Fruit fly (Drosophila melanogaster) whole organism, embryonic: ENCODE data around the gene dock.

Experiments
- Atf6 ChIP-seq: fragments of 200-800 bp; sonication (Bioruptor generic); IDR thresholded peaks from 2 replicates; pipeline ENCODE4 v1.3.6; 2022; ENCODE audit warnings: missing biosample characterization, missing genetic modification characterization
- CG10959 ChIP-seq: fragments of 200-800 bp; sonication (Bioruptor generic); IDR thresholded peaks from 2 replicates; pipeline ENCODE4 v1.3.6; 2022; ENCODE audit warnings: missing biosample characterization, missing genetic modification characterization
- CG11456 ChIP-seq: fragments of 200-800 bp; sonication (Bioruptor generic); IDR thresholded peaks from 3 replicates; pipeline ENCODE4 v1.3.6; 2022; ENCODE audit warnings: missing biosample characterization, missing genetic modification characterization
- CG1233 ChIP-seq: fragments of 200-800 bp; sonication (Bioruptor generic); optimal IDR thresholded peaks from 4 replicates; lab custom pipeline; 2018; ENCODE audit warnings: missing biosample characterization, mild to moderate bottlenecking, missing genetic modification characterization
- CG13296 ChIP-seq: fragments of 200-800 bp; sonication (Bioruptor generic); optimal IDR thresholded peaks from 3 replicates; lab custom pipeline; 2018; ENCODE audit warnings: missing biosample characterization, mild to moderate bottlenecking, missing genetic modification characterization
- CG14441 ChIP-seq: fragments of 200-800 bp; sonication (Bioruptor generic); IDR thresholded peaks from 2 replicates; pipeline ENCODE4 v1.3.6; 2022; ENCODE audit warnings: missing biosample characterization, missing genetic modification characterization
- CG16815 ChIP-seq: fragments of 200-800 bp; sonication (Bioruptor generic); optimal IDR thresholded peaks from 3 replicates; lab custom pipeline; 2017; ENCODE audit warnings: missing biosample characterization, mild to moderate bottlenecking, missing genetic modification characterization
- CG18262 ChIP-seq: fragments of 200-800 bp; optimal IDR thresholded peaks from 3 replicates; lab custom pipeline; 2019; ENCODE audit warnings: missing biosample characterization, mild to moderate bottlenecking, missing genetic modification characterization, moderate library complexity
- CG18619 ChIP-seq: fragments of 200-800 bp; sonication (Bioruptor generic); optimal IDR thresholded peaks from 3 replicates; lab custom pipeline; 2017; ENCODE audit warnings: missing biosample characterization, mild to moderate bottlenecking, missing genetic modification characterization
- CG2120 ChIP-seq: fragments of 200-800 bp; sonication (Bioruptor generic); optimal IDR thresholded peaks from 3 replicates; lab custom pipeline; 2016; ENCODE audit warnings: missing biosample characterization, missing genetic modification characterization
- CG2129 ChIP-seq: fragments of 200-800 bp; sonication (Bioruptor generic); IDR thresholded peaks from 2 replicates; pipeline ENCODE4 v1.3.6; 2022; ENCODE audit warnings: missing biosample characterization, missing genetic modification characterization; ENCODE audit not compliant: partially characterized antibody
- CG2875 ChIP-seq: fragments of 200-800 bp; sonication (Bioruptor generic); optimal IDR thresholded peaks from 2 replicates; lab custom pipeline; 2017; ENCODE audit warnings: missing biosample characterization, mild to moderate bottlenecking, missing genetic modification characterization, missing genetic modification reagents
- CG2889 ChIP-seq: fragments of 200-800 bp; sonication (Bioruptor generic); IDR thresholded peaks from 3 replicates; pipeline ENCODE4 v1.3.6; 2022; ENCODE audit warnings: missing biosample characterization, missing genetic modification characterization
- CG3163 ChIP-seq: fragments of 200-800 bp; sonication (Bioruptor generic); optimal IDR thresholded peaks from 3 replicates; lab custom pipeline; 2016; ENCODE audit warnings: missing biosample characterization, missing genetic modification characterization
- CG3281 ChIP-seq: fragments of 200-800 bp; sonication (Bioruptor generic); optimal IDR thresholded peaks from 3 replicates; lab custom pipeline; 2017; ENCODE audit warnings: missing biosample characterization, mild to moderate bottlenecking, missing genetic modification characterization
- CG33557 ChIP-seq: fragments of 200-800 bp; sonication (Bioruptor generic); optimal IDR thresholded peaks from 2 replicates; lab custom pipeline; 2019; ENCODE audit warnings: missing biosample characterization, mild to moderate bottlenecking, missing genetic modification characterization, moderate library complexity
- CG34224 ChIP-seq: fragments of 200-800 bp; sonication (Bioruptor generic); IDR thresholded peaks from 3 replicates; pipeline ENCODE4 v1.3.6; 2022; ENCODE audit warnings: missing biosample characterization, missing genetic modification characterization; ENCODE audit not compliant: partially characterized antibody
- CG4282 ChIP-seq: fragments of 200-800 bp; sonication (Bioruptor generic); optimal IDR thresholded peaks from 2 replicates; lab custom pipeline; 2016; ENCODE audit warnings: missing biosample characterization, missing genetic modification characterization
- CG43689 ChIP-seq: fragments of 200-800 bp; sonication (Bioruptor generic); IDR thresholded peaks from 2 replicates; pipeline ENCODE4 v1.3.6; 2022; ENCODE audit warnings: missing biosample characterization, missing genetic modification characterization
- CG4424 ChIP-seq: fragments of 200-800 bp; sonication (Bioruptor generic); optimal IDR thresholded peaks from 3 replicates; lab custom pipeline; 2016; ENCODE audit warnings: missing biosample characterization, missing genetic modification characterization
- CG6854 ChIP-seq: fragments of 200-800 bp; sonication (Bioruptor generic); optimal IDR thresholded peaks from 3 replicates; lab custom pipeline; 2017; ENCODE audit warnings: missing biosample characterization, mild to moderate bottlenecking, missing genetic modification characterization
- CG8478 ChIP-seq: fragments of >200 bp; optimal IDR thresholded peaks from 2 replicates; lab custom pipeline; 2018
- CG9797 ChIP-seq: fragments of 200-800 bp; sonication (Bioruptor generic); optimal IDR thresholded peaks from 3 replicates; lab custom pipeline; 2018; ENCODE audit warnings: missing biosample characterization, mild to moderate bottlenecking, missing genetic modification characterization
- Dad ChIP-seq: fragments of 200-800 bp; sonication (Bioruptor generic); optimal IDR thresholded peaks from 3 replicates; lab custom pipeline; 2016; ENCODE audit warnings: missing biosample characterization, missing genetic modification characterization
- Dll ChIP-seq: fragments of 200-800 bp; sonication (Bioruptor generic); IDR thresholded peaks from 4 replicates; pipeline ENCODE4 v1.3.6; 2022; ENCODE audit warnings: missing biosample characterization, missing genetic modification characterization; ENCODE audit not compliant: partially characterized antibody
- Fer3 ChIP-seq: fragments of 200-800 bp; sonication (Bioruptor generic); optimal IDR thresholded peaks from 2 replicates; lab custom pipeline; 2018; ENCODE audit warnings: missing biosample characterization, mild to moderate bottlenecking, missing genetic modification characterization, moderate library complexity
- HHEX ChIP-seq: fragments of 200-800 bp; sonication (Bioruptor generic); optimal IDR thresholded peaks from 3 replicates; lab custom pipeline; 2017; ENCODE audit warnings: missing biosample characterization, mild to moderate bottlenecking, missing genetic modification characterization, missing genetic modification reagents
- Hr78 ChIP-seq, 2 experiments: fragments of 200-800 bp in 1 of 2; fragments of >200 bp in 1 of 2; sonication (Bioruptor generic) in 1 of 2; optimal IDR thresholded peaks; 2 replicates each; lab custom pipeline; 2017 to 2019; ENCODE audit warnings: missing biosample characterization in 2 of 2, missing genetic modification characterization in 2 of 2, mild to moderate bottlenecking in 1 of 2, moderate library complexity in 1 of 2
- Max ChIP-seq: fragments of 200-800 bp; sonication (Bioruptor generic); optimal IDR thresholded peaks from 2 replicates; lab custom pipeline; 2016; ENCODE audit warnings: missing biosample characterization, mild to moderate bottlenecking, missing genetic modification characterization
- Mes4 ChIP-seq: fragments of 200-800 bp; sonication (Bioruptor generic); optimal IDR thresholded peaks from 2 replicates; lab custom pipeline; 2016; ENCODE audit warnings: missing biosample characterization, missing genetic modification characterization
- aop ChIP-seq: fragments of 200-800 bp; sonication (Bioruptor generic); IDR thresholded peaks from 2 replicates; pipeline ENCODE4 v1.3.6; 2022; ENCODE audit warnings: missing biosample characterization, missing genetic modification characterization
- ase ChIP-seq: fragments of 200-800 bp; sonication (Bioruptor generic); IDR thresholded peaks from 3 replicates; pipeline ENCODE4 v1.3.6; 2022; ENCODE audit warnings: missing biosample characterization, missing genetic modification characterization
- btn ChIP-seq: fragments of 200-800 bp; sonication (Bioruptor generic); optimal IDR thresholded peaks from 2 replicates; lab custom pipeline; 2016; ENCODE audit warnings: missing biosample characterization, missing genetic modification characterization
- cg ChIP-seq: fragments of 200-800 bp; sonication (Bioruptor generic); optimal IDR thresholded peaks from 3 replicates; lab custom pipeline; 2019; ENCODE audit warnings: missing biosample characterization, mild to moderate bottlenecking, missing genetic modification characterization, moderate library complexity
- chinmo ChIP-seq: fragments of 200-800 bp; sonication (Bioruptor generic); IDR thresholded peaks from 4 replicates; pipeline ENCODE4 v1.3.6; 2022; ENCODE audit warnings: missing biosample characterization, missing genetic modification characterization; ENCODE audit not compliant: partially characterized antibody
- crol ChIP-seq: fragments of 200-800 bp; sonication (Bioruptor generic); IDR thresholded peaks from 2 replicates; pipeline ENCODE4 v1.3.6; 2022; ENCODE audit warnings: missing biosample characterization, missing genetic modification characterization
- dati ChIP-seq: fragments of 200-800 bp; sonication (Bioruptor generic); IDR thresholded peaks from 2 replicates; pipeline ENCODE4 v1.3.6; 2022; ENCODE audit warnings: missing biosample characterization, missing genetic modification characterization
- hkb ChIP-seq, 2 experiments: fragments of 200-800 bp in 1 of 2; fragments of >200 bp in 1 of 2; sonication (Bioruptor generic) in 1 of 2; IDR thresholded peaks in 1 of 2; optimal IDR thresholded peaks in 1 of 2; 2 replicates each; pipeline versions ENCODE4 v1.3.6 to Lab custom; 2017 to 2022; ENCODE audit warnings: missing biosample characterization in 1 of 2, missing genetic modification characterization in 1 of 2
- jumu ChIP-seq: fragments of 200-800 bp; sonication (Bioruptor generic); optimal IDR thresholded peaks from 3 replicates; lab custom pipeline; 2016; ENCODE audit warnings: missing biosample characterization, missing genetic modification characterization
- ken ChIP-seq: fragments of 200-800 bp; sonication (Bioruptor generic); IDR thresholded peaks from 3 replicates; pipeline ENCODE4 v1.3.6; 2022; ENCODE audit warnings: missing biosample characterization, missing genetic modification characterization
- nau ChIP-seq: fragments of 200-800 bp; sonication (Bioruptor generic); optimal IDR thresholded peaks from 3 replicates; lab custom pipeline; 2017; ENCODE audit warnings: missing biosample characterization, mild to moderate bottlenecking, missing genetic modification characterization, missing genetic modification reagents
- nom ChIP-seq: fragments of 200-800 bp; sonication (Bioruptor generic); optimal IDR thresholded peaks from 2 replicates; lab custom pipeline; 2017; ENCODE audit warnings: missing biosample characterization, missing genetic modification characterization, mild to moderate bottlenecking, moderate library complexity, missing genetic modification reagents
- pan ChIP-seq, 4 experiments: fragments of >200 bp in 3 of 4; fragments of 200-800 bp in 1 of 4; sonication (Bioruptor generic) in 1 of 4; optimal IDR thresholded peaks in 3 of 4; IDR thresholded peaks in 1 of 4; 2 replicates each; pipeline versions ENCODE4 v1.3.6 to Lab custom; 2017 to 2022; ENCODE audit warnings: missing biosample characterization in 2 of 4, missing genetic modification characterization in 2 of 4, mixed read lengths in 1 of 4
- pnt ChIP-seq: fragments of 200-800 bp; sonication (Bioruptor generic); optimal IDR thresholded peaks from 3 replicates; lab custom pipeline; 2016; ENCODE audit warnings: missing biosample characterization, missing genetic modification characterization
- sc ChIP-seq, 3 experiments: fragments of >200 bp in 2 of 3; fragments of 200-800 bp in 1 of 3; sonication (Bioruptor generic) in 1 of 3; optimal IDR thresholded peaks; 2 replicates in 2 of 3; 3 replicates in 1 of 3; lab custom pipeline; 2017; ENCODE audit warnings: mild to moderate bottlenecking in 1 of 3, missing biosample characterization in 1 of 3, missing genetic modification characterization in 1 of 3, missing genetic modification reagents in 1 of 3
- trh ChIP-seq: fragments of 200-800 bp; sonication (Bioruptor generic); optimal IDR thresholded peaks from 2 replicates; lab custom pipeline; 2016; ENCODE audit warnings: missing biosample characterization, missing genetic modification characterization
- unpg ChIP-seq: fragments of 200-800 bp; sonication (Bioruptor generic); optimal IDR thresholded peaks from 3 replicates; lab custom pipeline; 2018; ENCODE audit warnings: missing biosample characterization, mild to moderate bottlenecking, missing genetic modification characterization, moderate library complexity
- vnd ChIP-seq: fragments of 200-800 bp; sonication (Bioruptor generic); IDR thresholded peaks from 3 replicates; pipeline ENCODE4 v1.3.6; 2022; ENCODE audit warnings: missing biosample characterization, missing genetic modification characterization; ENCODE audit not compliant: partially characterized antibody

Gene dock

dm6 chr2L:840022-840421, 14.3 kb downstream of the dock start:
- TF ChIP-seq CG9797 (GFP tag; lab: Kevin White, UChicago) (no peak), CG4282 (GFP tag; lab: Kevin White, UChicago) (no peak), ken (GFP tag; lab: Robert Waterston, UW) (no peak), CG43689 (no peak), ase (no peak), Hr78 (GFP tag; optimal IDR thresholded peaks at IDR 0.05; lab: Kevin White, UChicago) (peak in 1 of 2 experiments; percentile 84), CG18262 (tag; lab: Kevin White, UChicago) (no peak)

dm6 chr2L:840716-841115, 14.9 kb downstream of the dock start:
- no peak for TF ChIP-seq vnd (GFP tag; lab: Robert Waterston, UW)
- no peak for TF ChIP-seq sc (optimal IDR thresholded peaks at IDR 0.05; lab: Kevin White, UChicago)
- TF ChIP-seq sc (GFP tag; optimal IDR thresholded peaks at IDR 0.05; lab: Kevin White, UChicago), result no peak
- TF ChIP-seq CG16815, result no peak
- no peak for TF ChIP-seq Dll (GFP tag; lab: Robert Waterston, UW)
- TF ChIP-seq CG6854, result no peak
- TF ChIP-seq CG2120 (GFP tag; lab: Kevin White, UChicago), result no peak
- no peak for TF ChIP-seq Fer3 (tag; lab: Kevin White, UChicago)
- TF ChIP-seq nom (GFP tag; lab: Kevin White, UChicago), result peak; percentile 38
- TF ChIP-seq Hr78 (GFP tag; optimal IDR thresholded peaks at IDR 0.05; lab: Kevin White, UChicago), result no peak
- TF ChIP-seq CG33557, result no peak
- no peak for TF ChIP-seq Dad (GFP tag; lab: Kevin White, UChicago)
- TF ChIP-seq dati (GFP tag; lab: Robert Waterston, UW), result no peak
- no peak for TF ChIP-seq crol (GFP tag; lab: Robert Waterston, UW)
- TF ChIP-seq pnt, result no peak
- no peak for TF ChIP-seq Atf6
- 0 out of 3 replicates have a peak, but pooled peaks have one; percentile 19 for TF ChIP-seq CG34224 (GFP tag; lab: Robert Waterston, UW)
- TF ChIP-seq CG2875, result no peak
- TF ChIP-seq hkb (optimal IDR thresholded peaks at IDR 0.05; lab: Kevin White, UChicago), result no peak
- TF ChIP-seq hkb (GFP tag; IDR thresholded peaks at IDR 0.05; lab: Robert Waterston, UW), result no peak
- TF ChIP-seq CG1233 (GFP tag; lab: Kevin White, UChicago), result no peak
- no peak for TF ChIP-seq HHEX (GFP tag; lab: Kevin White, UChicago)
- no peak for TF ChIP-seq Mes4 (GFP tag; lab: Kevin White, UChicago)
- no peak for TF ChIP-seq CG3163 (GFP tag; lab: Kevin White, UChicago)
- TF ChIP-seq CG11456 (GFP tag; lab: Robert Waterston, UW), result no peak
- no peak for TF ChIP-seq CG3281 (GFP tag; lab: Kevin White, UChicago)
- TF ChIP-seq CG8478, result no peak
- TF ChIP-seq CG2889, result no peak
- TF ChIP-seq btn (GFP tag; lab: Kevin White, UChicago), result no peak
- no peak for TF ChIP-seq jumu (GFP tag; lab: Kevin White, UChicago)
- no peak for TF ChIP-seq CG10959 (GFP tag; lab: Robert Waterston, UW)
- TF ChIP-seq aop (GFP tag; lab: Robert Waterston, UW), result no peak
- no peak for TF ChIP-seq CG18619 (GFP tag; lab: Kevin White, UChicago)
- no peak for TF ChIP-seq pan (optimal IDR thresholded peaks at IDR 0.05; lab: Kevin White, UChicago)
- peak in 1 of 2 experiments; percentile 27 for TF ChIP-seq pan (GFP tag; optimal IDR thresholded peaks at IDR 0.05 in 1 of 2, IDR thresholded peaks at IDR 0.05 in 1 of 2)
- TF ChIP-seq chinmo (GFP tag; lab: Robert Waterston, UW), result peak; percentile 90; the same call in 2 of the 4 replicates
- TF ChIP-seq CG2129 (GFP tag; lab: Robert Waterston, UW), result no peak
- TF ChIP-seq CG13296 (GFP tag; lab: Kevin White, UChicago), result no peak
- no peak for TF ChIP-seq Max (GFP tag; lab: Kevin White, UChicago)
- TF ChIP-seq unpg (GFP tag; lab: Kevin White, UChicago), result no peak
- TF ChIP-seq CG14441, result no peak
- TF ChIP-seq nau (GFP tag; lab: Kevin White, UChicago), result no peak
- TF ChIP-seq trh (GFP tag; lab: Kevin White, UChicago), result no peak
- peak; percentile 3 for TF ChIP-seq cg (GFP tag; lab: Kevin White, UChicago)
- no peak for TF ChIP-seq CG4424 (GFP tag; lab: Kevin White, UChicago)
